Fruit fly (Drosophila melanogaster) whole organism, embryonic: Measurements from ENCODE around the gene Cand1.

Experiments used
- CG10274 ChIP-seq: fragments of 200-800 bp; sonication (Bioruptor generic); optimal IDR thresholded peaks from 3 replicates; lab custom pipeline; 2017; ENCODE audit warnings: missing biosample characterization, mild to moderate bottlenecking, missing genetic modification characterization
- CG10321 ChIP-seq: fragments of 200-800 bp; sonication (Bioruptor generic); IDR thresholded peaks from 2 replicates; pipeline ENCODE4 v1.3.6; 2022; ENCODE audit warnings: missing biosample characterization, missing genetic modification characterization
- CG12299 ChIP-seq: fragments of 200-800 bp; sonication (Bioruptor generic); optimal IDR thresholded peaks from 2 replicates; lab custom pipeline; 2018; ENCODE audit warnings: missing biosample characterization, mild to moderate bottlenecking, missing genetic modification characterization
- CG12659 ChIP-seq: fragments of 200-800 bp; sonication (Bioruptor generic); optimal IDR thresholded peaks from 3 replicates; lab custom pipeline; 2017; ENCODE audit warnings: mild to moderate bottlenecking, missing biosample characterization, missing genetic modification reagents, missing genetic modification characterization
- CG14050 ChIP-seq: fragments of 200-800 bp; sonication (Bioruptor generic); IDR thresholded peaks from 3 replicates; pipeline ENCODE4 v1.3.6; 2022; ENCODE audit warnings: missing biosample characterization, missing genetic modification characterization
- CG15696 ChIP-seq: fragments of 200-800 bp; sonication (Bioruptor generic); optimal IDR thresholded peaks from 2 replicates; lab custom pipeline; 2019; ENCODE audit warnings: missing biosample characterization, mild to moderate bottlenecking, missing genetic modification characterization, moderate library complexity
- CG17328 ChIP-seq: fragments of 200-800 bp; sonication (Bioruptor generic); IDR thresholded peaks from 2 replicates; pipeline ENCODE4 v1.3.6; 2022; ENCODE audit warnings: missing biosample characterization, missing genetic modification characterization
- CG18619 ChIP-seq: fragments of 200-800 bp; sonication (Bioruptor generic); optimal IDR thresholded peaks from 3 replicates; lab custom pipeline; 2017; ENCODE audit warnings: missing biosample characterization, mild to moderate bottlenecking, missing genetic modification characterization
- CG2712 ChIP-seq: fragments of 200-800 bp; optimal IDR thresholded peaks from 3 replicates; lab custom pipeline; 2019; ENCODE audit warnings: missing biosample characterization, mild to moderate bottlenecking, missing genetic modification characterization, moderate library complexity
- CG3281 ChIP-seq: fragments of 200-800 bp; sonication (Bioruptor generic); optimal IDR thresholded peaks from 3 replicates; lab custom pipeline; 2017; ENCODE audit warnings: missing biosample characterization, mild to moderate bottlenecking, missing genetic modification characterization
- CG43689 ChIP-seq: fragments of 200-800 bp; sonication (Bioruptor generic); IDR thresholded peaks from 2 replicates; pipeline ENCODE4 v1.3.6; 2022; ENCODE audit warnings: missing biosample characterization, missing genetic modification characterization
- CG6175 ChIP-seq: fragments of 200-800 bp; sonication (Bioruptor generic); IDR thresholded peaks from 3 replicates; pipeline ENCODE4 v1.3.6; 2022; ENCODE audit warnings: missing biosample characterization, missing genetic modification characterization
- CG6254 ChIP-seq: fragments of 200-800 bp; sonication (Bioruptor generic); optimal IDR thresholded peaks from 3 replicates; lab custom pipeline; 2017; ENCODE audit warnings: mild to moderate bottlenecking, missing biosample characterization, missing genetic modification reagents, missing genetic modification characterization
- CG6654 ChIP-seq: fragments of 200-800 bp; sonication (Bioruptor generic); optimal IDR thresholded peaks from 2 replicates; lab custom pipeline; 2017; ENCODE audit warnings: missing biosample characterization, mild to moderate bottlenecking, missing genetic modification characterization
- CG6765 ChIP-seq: fragments of 200-800 bp; sonication (Bioruptor generic); optimal IDR thresholded peaks from 3 replicates; lab custom pipeline; 2017; ENCODE audit warnings: missing biosample characterization, mild to moderate bottlenecking, missing genetic modification characterization
- CG7786 ChIP-seq: fragments of 200-800 bp; sonication (Bioruptor generic); optimal IDR thresholded peaks from 2 replicates; lab custom pipeline; 2016; ENCODE audit warnings: missing biosample characterization, missing genetic modification characterization
- CG8765 ChIP-seq: fragments of 200-800 bp; sonication (Bioruptor generic); IDR thresholded peaks from 2 replicates; pipeline ENCODE4 v1.3.6; 2022; ENCODE audit warnings: missing biosample characterization, missing genetic modification characterization
- CG9437 ChIP-seq: fragments of 200-800 bp; sonication (Bioruptor generic); optimal IDR thresholded peaks from 2 replicates; lab custom pipeline; 2018; ENCODE audit warnings: missing biosample characterization, mild to moderate bottlenecking, missing genetic modification characterization
- CG9727 ChIP-seq: fragments of 200-800 bp; sonication (Bioruptor generic); optimal IDR thresholded peaks from 3 replicates; lab custom pipeline; 2017; ENCODE audit warnings: missing biosample characterization, mild to moderate bottlenecking, missing genetic modification characterization
- D ChIP-seq, 2 experiments: fragments of 200-800 bp in 1 of 2; fragments of >200 bp in 1 of 2; sonication (Bioruptor generic) in 1 of 2; optimal IDR thresholded peaks; 2 replicates in 1 of 2; 3 replicates in 1 of 2; lab custom pipeline; 2017; ENCODE audit warnings: mild to moderate bottlenecking in 1 of 2, missing biosample characterization in 1 of 2, missing genetic modification characterization in 1 of 2, missing genetic modification reagents in 1 of 2
- Elba2 ChIP-seq: fragments of 200-800 bp; sonication (Bioruptor generic); optimal IDR thresholded peaks from 3 replicates; lab custom pipeline; 2016; ENCODE audit warnings: missing biosample characterization, missing genetic modification characterization
- HmgZ ChIP-seq: fragments of 200-800 bp; sonication (Bioruptor generic); optimal IDR thresholded peaks from 2 replicates; lab custom pipeline; 2018; ENCODE audit warnings: missing biosample characterization, mild to moderate bottlenecking, missing genetic modification characterization
- Kr ChIP-seq: fragments of 200-800 bp; sonication (Bioruptor generic); optimal IDR thresholded peaks from 2 replicates; lab custom pipeline; 2017; ENCODE audit warnings: missing biosample characterization, mild to moderate bottlenecking, missing genetic modification characterization
- Meics ChIP-seq: fragments of 200-800 bp; sonication (Bioruptor generic); optimal IDR thresholded peaks from 2 replicates; lab custom pipeline; 2017; ENCODE audit warnings: missing biosample characterization, mild to moderate bottlenecking, missing genetic modification characterization
- Nf-YB ChIP-seq: fragments of 200-800 bp; sonication (Bioruptor generic); optimal IDR thresholded peaks from 3 replicates; lab custom pipeline; 2019; ENCODE audit warnings: missing biosample characterization, mild to moderate bottlenecking, missing genetic modification characterization, moderate library complexity
- NfI ChIP-seq: fragments of 200-800 bp; sonication (Bioruptor generic); optimal IDR thresholded peaks from 3 replicates; lab custom pipeline; 2018; ENCODE audit warnings: missing biosample characterization, mild to moderate bottlenecking, missing genetic modification characterization, moderate library complexity
- Sry-β ChIP-seq: fragments of 200-800 bp; sonication (Bioruptor generic); optimal IDR thresholded peaks from 2 replicates; lab custom pipeline; 2018; ENCODE audit warnings: missing biosample characterization, mild to moderate bottlenecking, missing genetic modification characterization, moderate library complexity
- Tbp ChIP-seq: fragments of >200 bp; optimal IDR thresholded peaks from 2 replicates; lab custom pipeline; 2018; ENCODE audit warnings: missing biosample characterization, missing genetic modification characterization
- aop ChIP-seq: fragments of 200-800 bp; sonication (Bioruptor generic); IDR thresholded peaks from 2 replicates; pipeline ENCODE4 v1.3.6; 2022; ENCODE audit warnings: missing biosample characterization, missing genetic modification characterization
- ash1 ChIP-seq: fragments of 200-800 bp; sonication (Bioruptor generic); optimal IDR thresholded peaks from 2 replicates; lab custom pipeline; 2018; ENCODE audit warnings: missing biosample characterization, mild to moderate bottlenecking, missing genetic modification characterization
- bigmax ChIP-seq: fragments of 200-800 bp; sonication (Bioruptor generic); optimal IDR thresholded peaks from 2 replicates; lab custom pipeline; 2018; ENCODE audit warnings: missing biosample characterization, mild to moderate bottlenecking, missing genetic modification characterization
- chn ChIP-seq: fragments of 200-800 bp; sonication (Bioruptor generic); optimal IDR thresholded peaks from 2 replicates; lab custom pipeline; 2016; ENCODE audit warnings: missing biosample characterization, missing genetic modification characterization
- cwo ChIP-seq: fragments of 200-800 bp; sonication (Bioruptor generic); optimal IDR thresholded peaks from 3 replicates; lab custom pipeline; 2017; ENCODE audit warnings: missing biosample characterization, missing genetic modification characterization, mild to moderate bottlenecking, moderate library complexity, missing genetic modification reagents
- danr ChIP-seq: fragments of 200-800 bp; sonication (Bioruptor generic); IDR thresholded peaks from 2 replicates; pipeline ENCODE4 v1.3.6; 2022; ENCODE audit warnings: missing biosample characterization, missing genetic modification characterization
- dm ChIP-seq: fragments of 200-800 bp; sonication (Bioruptor generic); optimal IDR thresholded peaks from 3 replicates; lab custom pipeline; 2016; ENCODE audit warnings: missing biosample characterization, missing genetic modification characterization
- ewg ChIP-seq: fragments of 200-800 bp; sonication (Bioruptor generic); optimal IDR thresholded peaks from 3 replicates; lab custom pipeline; 2017; ENCODE audit warnings: mild to moderate bottlenecking, missing biosample characterization, missing genetic modification reagents, missing genetic modification characterization
- grau ChIP-seq: fragments of 200-800 bp; optimal IDR thresholded peaks from 3 replicates; lab custom pipeline; 2019; ENCODE audit warnings: missing biosample characterization, mild to moderate bottlenecking, missing genetic modification characterization, moderate library complexity
- gro ChIP-seq: fragments of 200-800 bp; sonication (Bioruptor generic); optimal IDR thresholded peaks from 2 replicates; lab custom pipeline; 2016; ENCODE audit warnings: missing biosample characterization, missing genetic modification characterization
- knrl ChIP-seq: fragments of 200-800 bp; sonication (Bioruptor generic); IDR thresholded peaks from 3 replicates; pipeline ENCODE4 v1.3.6; 2022; ENCODE audit warnings: missing biosample characterization, missing genetic modification characterization; ENCODE audit not compliant: partially characterized antibody
- lbe ChIP-seq: fragments of 200-800 bp; sonication (Bioruptor generic); optimal IDR thresholded peaks from 2 replicates; lab custom pipeline; 2016; ENCODE audit warnings: missing biosample characterization, mild to moderate bottlenecking, missing genetic modification characterization
- mirr ChIP-seq: fragments of 200-800 bp; sonication (Bioruptor generic); optimal IDR thresholded peaks from 3 replicates; lab custom pipeline; 2018; ENCODE audit warnings: missing biosample characterization, mild to moderate bottlenecking, missing genetic modification characterization
- row ChIP-seq: fragments of 200-800 bp; sonication (Bioruptor generic); IDR thresholded peaks from 3 replicates; pipeline ENCODE4 v1.3.6; 2022; ENCODE audit warnings: missing biosample characterization, missing genetic modification characterization
- scrt ChIP-seq: fragments of 200-800 bp; sonication (Bioruptor generic); optimal IDR thresholded peaks from 2 replicates; lab custom pipeline; 2018; ENCODE audit warnings: missing biosample characterization, mild to moderate bottlenecking, missing genetic modification characterization, moderate library complexity
- slou ChIP-seq: fragments of 200-800 bp; sonication (Bioruptor generic); optimal IDR thresholded peaks from 3 replicates; lab custom pipeline; 2016; ENCODE audit warnings: missing biosample characterization, missing genetic modification characterization
- so ChIP-seq: fragments of 200-800 bp; sonication (Bioruptor generic); IDR thresholded peaks from 3 replicates; pipeline ENCODE4 v1.3.6; 2022; ENCODE audit warnings: missing biosample characterization, missing genetic modification characterization
- stc ChIP-seq: fragments of 200-800 bp; sonication (Bioruptor generic); IDR thresholded peaks from 2 replicates; pipeline ENCODE4 v1.3.6; 2022; ENCODE audit warnings: missing biosample characterization, missing genetic modification characterization
- stwl ChIP-seq: fragments of 200-800 bp; sonication (Bioruptor generic); optimal IDR thresholded peaks from 3 replicates; lab custom pipeline; 2018; ENCODE audit warnings: missing biosample characterization, mild to moderate bottlenecking, missing genetic modification characterization, moderate library complexity
- yki ChIP-seq: fragments of >200 bp; optimal IDR thresholded peaks from 3 replicates; lab custom pipeline; 2018
- zf30C ChIP-seq: fragments of 200-800 bp; sonication (Bioruptor generic); optimal IDR thresholded peaks from 3 replicates; lab custom pipeline; 2018; ENCODE audit warnings: missing biosample characterization, mild to moderate bottlenecking, missing genetic modification characterization

The Cand1 gene

DNA sequence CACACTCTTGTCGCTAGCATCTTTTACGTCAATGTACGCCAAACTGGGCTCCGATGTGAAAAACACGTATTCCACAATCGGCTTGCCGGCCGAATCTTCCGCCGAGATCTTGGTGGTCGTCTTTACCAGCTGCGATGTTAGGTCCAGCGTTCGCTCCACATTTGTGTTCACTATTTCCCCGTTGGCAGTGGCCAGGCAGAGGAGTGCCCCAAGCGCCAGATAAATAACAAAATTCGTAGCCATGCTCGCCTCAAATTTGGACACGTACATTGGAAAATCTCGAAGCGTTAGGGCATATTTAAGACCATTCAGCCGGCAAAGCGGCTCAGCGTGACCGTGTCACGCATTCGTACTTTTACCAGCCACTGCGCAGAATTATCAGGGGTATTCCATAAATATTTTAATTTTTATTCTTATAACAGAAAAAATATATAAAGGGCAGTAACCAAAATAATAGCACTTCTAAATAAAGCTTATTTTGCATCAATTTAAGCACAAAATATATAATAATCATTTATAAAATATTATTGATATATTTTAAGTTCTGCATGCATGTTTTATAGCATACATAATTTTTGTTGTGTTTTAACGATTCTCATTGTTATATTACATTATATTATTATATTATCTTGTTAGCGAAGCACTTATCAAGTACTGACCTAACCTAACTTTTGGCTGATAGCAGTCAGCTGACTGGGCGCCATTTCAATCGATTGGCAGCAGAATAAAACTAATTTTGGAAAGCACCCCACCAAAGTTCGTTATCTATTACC, 13.1 kb upstream of the Cand1 start, which contains the start of the genes CG33303 and dpr19 (continued):
- TF ChIP-seq knrl (GFP tag; lab: Robert Waterston, UW), result no peak
- peak; percentile 75 for TF ChIP-seq CG9437 (GFP tag; lab: Kevin White, UChicago)
- peak; percentile 74 for TF ChIP-seq stc (GFP tag; lab: Robert Waterston, UW)
- no peak for TF ChIP-seq mirr (GFP tag; lab: Kevin White, UChicago)
- peak; percentile 86 for TF ChIP-seq CG12659 (GFP tag; lab: Kevin White, UChicago)
- peak; percentile 16 for TF ChIP-seq CG6654 (GFP tag; lab: Kevin White, UChicago)
- TF ChIP-seq Tbp (GFP tag; lab: Kevin White, UChicago), result no peak
- TF ChIP-seq CG6254 (GFP tag; lab: Kevin White, UChicago), result peak; percentile 38
- TF ChIP-seq stwl (tag; lab: Kevin White, UChicago), result peak; percentile 45
- peak; percentile 59 for TF ChIP-seq scrt
- TF ChIP-seq CG12299 (tag; lab: Kevin White, UChicago), result peak; percentile 81
- TF ChIP-seq Sry-β (GFP tag; lab: Kevin White, UChicago), result no peak
- TF ChIP-seq CG9727 (GFP tag; lab: Kevin White, UChicago), result peak; percentile 83
- TF ChIP-seq dm (GFP tag; lab: Kevin White, UChicago), result no peak
- no peak for TF ChIP-seq Kr (GFP tag; lab: Kevin White, UChicago)
- no peak for TF ChIP-seq CG6175
- peak; percentile 50 for TF ChIP-seq gro (GFP tag; lab: Kevin White, UChicago)
- peak; percentile 39 for TF ChIP-seq lbe
- no peak for TF ChIP-seq aop (GFP tag; lab: Robert Waterston, UW)
- peak; percentile 79 for TF ChIP-seq CG17328
- peak; percentile 83 for TF ChIP-seq row
- TF ChIP-seq HmgZ (tag; lab: Kevin White, UChicago), result peak; percentile 48
- peak; percentile 70 for TF ChIP-seq CG3281
- peak; percentile 50 for TF ChIP-seq CG6765 (GFP tag; lab: Kevin White, UChicago)
- TF ChIP-seq D (optimal IDR thresholded peaks at IDR 0.05; lab: Kevin White, UChicago), result no peak
- peak; percentile 49 for TF ChIP-seq D (GFP tag; optimal IDR thresholded peaks at IDR 0.05; lab: Kevin White, UChicago)
- TF ChIP-seq CG15696 (tag; lab: Kevin White, UChicago), result peak; percentile 79
- TF ChIP-seq bigmax (GFP tag; lab: Kevin White, UChicago), result peak; percentile 95
- no peak for TF ChIP-seq CG8765 (GFP tag; lab: Robert Waterston, UW)
- no peak for TF ChIP-seq ash1 (GFP tag; lab: Kevin White, UChicago)
- TF ChIP-seq CG7786 (GFP tag; lab: Kevin White, UChicago), result no peak
- 0 out of 3 replicates have a peak, but pooled peaks have one; percentile 7 for TF ChIP-seq so (GFP tag; lab: Robert Waterston, UW)
- TF ChIP-seq zf30C (GFP tag; lab: Kevin White, UChicago), result no peak
- no peak for TF ChIP-seq CG10274 (GFP tag; lab: Kevin White, UChicago)
- TF ChIP-seq CG10321 (GFP tag; lab: Robert Waterston, UW), result peak; percentile 49; the same call in 1 of the 2 replicates
- no peak for TF ChIP-seq Elba2 (GFP tag; lab: Kevin White, UChicago)
- no peak for TF ChIP-seq danr (GFP tag; lab: Robert Waterston, UW)
- no peak for TF ChIP-seq CG43689 (GFP tag; lab: Robert Waterston, UW)
- TF ChIP-seq Nf-YB (GFP tag; lab: Kevin White, UChicago), result peak; percentile 49
- peak; percentile 92 for TF ChIP-seq CG2712
- peak; percentile 68 for TF ChIP-seq CG18619 (GFP tag; lab: Kevin White, UChicago)
- no peak; the same call in 2 of the 3 replicates for TF ChIP-seq CG14050 (GFP tag; lab: Robert Waterston, UW)
- peak; percentile 62 for TF ChIP-seq cwo
- no peak for TF ChIP-seq yki
- TF ChIP-seq chn (GFP tag; lab: Kevin White, UChicago), result no peak
- TF ChIP-seq NfI (GFP tag; lab: Kevin White, UChicago), result peak; percentile 45
- TF ChIP-seq Meics, result peak; percentile 80
- peak; percentile 85 for TF ChIP-seq grau (tag; lab: Kevin White, UChicago)
- TF ChIP-seq slou, result peak; percentile 20
- TF ChIP-seq ewg (GFP tag; lab: Kevin White, UChicago), result peak; percentile 31
